Worm (Caenorhabditis elegans): ENCODE measurements around the gene C02B8.3.
A peak's percentile ranks its signal among the peaks of the same experiment; 100 is the strongest.

DNA sequence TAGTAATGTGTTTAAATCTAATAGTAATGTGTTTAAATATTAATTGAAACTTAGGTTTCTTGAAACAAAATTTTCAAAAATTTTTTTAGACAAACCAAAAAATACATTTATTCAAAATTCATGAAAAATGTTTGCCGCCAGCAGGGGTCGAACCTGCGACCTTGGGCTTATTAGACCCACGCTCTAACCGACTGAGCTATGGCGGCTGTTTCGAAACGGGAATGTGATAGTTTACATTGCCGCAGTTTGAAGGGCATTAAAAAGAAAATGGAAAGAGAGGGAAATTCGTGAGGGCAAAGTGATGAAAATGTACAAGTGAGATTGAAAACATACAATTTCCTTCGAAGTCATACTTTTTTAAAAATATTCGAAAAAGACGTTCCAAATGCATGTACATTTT is 17.3 kb downstream of the C02B8.3 start:
- TF ChIP-seq him-1 (tag; optimal IDR thresholded peaks at IDR 0.05) (no peak), W03F9.2 (tag; optimal IDR thresholded peaks at IDR 0.05) (peak; percentile 22), dao-5 (tag; optimal IDR thresholded peaks at IDR 0.05) (no peak)

All from whole organism, L4/young adult.